Fruit fly (Drosophila melanogaster) whole organism, pupa: Measurements from ENCODE around the gene CG13796.

Source experiments
- CG10348 ChIP-seq: fragments of 200-800 bp; sonication (Bioruptor generic); IDR thresholded peaks from 2 replicates; pipeline ENCODE4 v1.3.6; 2022; ENCODE audit warnings: missing biosample characterization, missing genetic modification characterization
- CG12605 ChIP-seq: fragments of 200-800 bp; sonication (Bioruptor generic); IDR thresholded peaks from 2 replicates; pipeline ENCODE4 v1.3.6; 2022; ENCODE audit warnings: missing biosample characterization, missing genetic modification characterization
- CG13204 ChIP-seq: fragments of 200-800 bp; sonication (Bioruptor generic); optimal IDR thresholded peaks from 2 replicates; lab custom pipeline; 2018; ENCODE audit warnings: missing biosample characterization, mild to moderate bottlenecking, missing genetic modification characterization, moderate library complexity
- CG14655 ChIP-seq: fragments of 200-800 bp; sonication (Bioruptor generic); optimal IDR thresholded peaks from 3 replicates; lab custom pipeline; 2017; ENCODE audit warnings: mild to moderate bottlenecking, missing biosample characterization, missing genetic modification reagents, missing genetic modification characterization
- CG15710 ChIP-seq: fragments of 200-800 bp; sonication (Bioruptor generic); optimal IDR thresholded peaks from 2 replicates; lab custom pipeline; 2018; ENCODE audit warnings: missing biosample characterization, mild to moderate bottlenecking, missing genetic modification characterization, moderate library complexity
- CG17806 ChIP-seq: fragments of 200-800 bp; sonication (Bioruptor generic); optimal IDR thresholded peaks from 2 replicates; lab custom pipeline; 2018; ENCODE audit warnings: missing biosample characterization, mild to moderate bottlenecking, missing genetic modification characterization, moderate library complexity
- CG32121 ChIP-seq: fragments of 200-800 bp; sonication (Bioruptor generic); IDR thresholded peaks from 2 replicates; pipeline ENCODE4 v1.3.6; 2022; ENCODE audit warnings: missing biosample characterization, missing genetic modification characterization
- CG34367 ChIP-seq: fragments of 200-800 bp; sonication (Bioruptor generic); optimal IDR thresholded peaks from 2 replicates; lab custom pipeline; 2018; ENCODE audit warnings: missing biosample characterization, mild to moderate bottlenecking, missing genetic modification characterization
- CG4496 ChIP-seq: fragments of 200-800 bp; sonication (Bioruptor generic); IDR thresholded peaks from 3 replicates; pipeline ENCODE4 v1.3.6; 2022; ENCODE audit warnings: missing biosample characterization, missing genetic modification characterization
- CG8159 ChIP-seq: fragments of 200-800 bp; sonication (Bioruptor generic); optimal IDR thresholded peaks from 3 replicates; lab custom pipeline; 2018; ENCODE audit warnings: missing biosample characterization, mild to moderate bottlenecking, missing genetic modification characterization, moderate library complexity
- CG8301 ChIP-seq: fragments of 200-800 bp; sonication (Bioruptor generic); optimal IDR thresholded peaks from 2 replicates; lab custom pipeline; 2018; ENCODE audit warnings: missing biosample characterization, mild to moderate bottlenecking, missing genetic modification characterization
- CG9948 ChIP-seq: fragments of 200-800 bp; sonication (Bioruptor generic); optimal IDR thresholded peaks from 2 replicates; lab custom pipeline; 2018; ENCODE audit warnings: missing biosample characterization, mild to moderate bottlenecking, missing genetic modification characterization, moderate library complexity
- D1 ChIP-seq: fragments of 200-800 bp; sonication (Bioruptor generic); optimal IDR thresholded peaks from 2 replicates; lab custom pipeline; 2018; ENCODE audit warnings: missing biosample characterization, mild to moderate bottlenecking, missing genetic modification characterization, moderate library complexity
- EcR ChIP-seq: fragments of 200-800 bp; sonication (Bioruptor generic); optimal IDR thresholded peaks from 3 replicates; lab custom pipeline; 2019; ENCODE audit warnings: missing biosample characterization, missing genetic modification characterization, mild to moderate bottlenecking, moderate library complexity, missing genetic modification reagents
- Ets98B ChIP-seq: fragments of 200-800 bp; sonication (Bioruptor generic); IDR thresholded peaks from 2 replicates; pipeline ENCODE4 v1.3.6; 2022; ENCODE audit warnings: missing biosample characterization, missing genetic modification characterization
- Pif1A ChIP-seq: fragments of 200-800 bp; sonication (Bioruptor generic); optimal IDR thresholded peaks from 3 replicates; lab custom pipeline; 2016; ENCODE audit warnings: missing biosample characterization, missing genetic modification characterization
- Pif1B ChIP-seq: fragments of 200-800 bp; sonication (Bioruptor generic); optimal IDR thresholded peaks from 3 replicates; lab custom pipeline; 2016; ENCODE audit warnings: missing biosample characterization, missing genetic modification characterization
- Snoo ChIP-seq: fragments of 200-800 bp; sonication (Bioruptor generic); optimal IDR thresholded peaks from 3 replicates; lab custom pipeline; 2017; ENCODE audit warnings: missing biosample characterization, mild to moderate bottlenecking, missing genetic modification characterization, inconsistent platforms
- fd96Ca ChIP-seq: fragments of 200-800 bp; sonication (Bioruptor generic); IDR thresholded peaks from 3 replicates; pipeline ENCODE4 v1.3.6; 2022; ENCODE audit warnings: missing biosample characterization, missing genetic modification characterization
- gl ChIP-seq: fragments of 200-800 bp; sonication (Bioruptor generic); optimal IDR thresholded peaks from 2 replicates; lab custom pipeline; 2018; ENCODE audit warnings: missing biosample characterization, mild to moderate bottlenecking, missing genetic modification characterization
- rn ChIP-seq: fragments of 200-800 bp; sonication (Bioruptor generic); IDR thresholded peaks from 2 replicates; pipeline ENCODE4 v1.3.6; 2022; ENCODE audit warnings: missing biosample characterization, missing genetic modification characterization

Gene CG13796

DNA sequence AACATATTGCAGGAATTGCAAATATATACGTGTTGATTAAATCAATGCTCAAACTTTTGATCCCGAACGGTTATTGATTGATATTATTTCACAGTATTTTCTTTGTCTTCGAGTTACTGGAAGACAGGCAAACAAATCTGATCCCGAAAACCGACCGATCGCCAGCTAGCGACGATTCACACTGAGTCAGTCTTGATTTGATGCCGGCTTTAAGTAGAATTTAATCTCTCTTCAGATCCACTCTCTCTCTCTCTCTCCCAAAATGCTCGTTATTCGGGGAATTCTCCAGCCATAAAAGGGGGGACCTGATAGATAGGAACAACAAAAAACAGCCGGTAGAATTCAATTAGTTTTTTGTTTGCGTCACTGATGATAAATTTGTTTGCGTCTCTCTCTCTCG lies 31.1 kb downstream of the CG13796 start, which contains the start of gene Tep2:
Tep2 (minus strand) TSS at position 185 of the 400 bp plus-strand sequence.
- no peak for TF ChIP-seq D1 (tag; lab: Kevin White, UChicago)
- no peak for TF ChIP-seq Pif1B
- TF ChIP-seq EcR = peak; percentile 19
- no peak for TF ChIP-seq CG12605
- no peak for TF ChIP-seq CG10348 (GFP tag; lab: Robert Waterston, UW)
- TF ChIP-seq CG4496 (GFP tag; lab: Robert Waterston, UW) = 0 out of 3 replicates have a peak, but pooled peaks have one; percentile 38

DNA sequence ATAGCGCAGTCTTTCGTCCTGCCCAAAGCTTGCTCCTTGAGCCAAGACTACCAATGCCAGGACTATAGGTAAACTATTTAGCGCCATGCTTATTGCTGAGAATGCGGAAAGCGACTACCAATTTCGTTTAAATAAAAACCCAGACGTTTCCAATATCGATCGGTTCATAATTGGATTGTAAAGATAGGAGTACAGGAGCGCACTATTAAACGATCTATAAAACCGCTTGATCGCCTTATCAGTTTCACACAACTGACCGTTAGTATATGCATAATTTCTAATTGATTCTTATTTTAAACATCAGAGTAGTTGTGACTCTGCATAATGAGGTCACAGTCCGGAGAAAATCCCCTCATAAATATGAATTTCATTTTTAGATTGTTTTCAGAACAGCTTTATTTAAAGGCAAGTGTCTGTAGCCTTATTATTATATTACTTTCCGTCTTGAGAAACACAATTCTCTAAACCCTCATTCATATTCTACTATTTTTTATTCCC lies 39.8 kb downstream of the CG13796 start, which contains the start of the genes CG7025 and CG43235:
CG7025 (minus strand) TSS at position 101 of the 498 bp plus-strand sequence.
CG43235 (plus strand) TSS at position 448 of the 498 bp plus-strand sequence.
- TF ChIP-seq CG17806 (tag; lab: Kevin White, UChicago) (no peak), CG10348 (GFP tag; lab: Robert Waterston, UW) (no peak), D1 (tag; lab: Kevin White, UChicago) (no peak), rn (GFP tag; lab: Robert Waterston, UW) (no peak), CG15710 (tag; lab: Kevin White, UChicago) (no peak), CG12605 (no peak), CG13204 (GFP tag; lab: Kevin White, UChicago) (no peak), fd96Ca (no peak)

- TF ChIP-seq Pif1A = no peak
- TF ChIP-seq CG8159 (tag; lab: Kevin White, UChicago) = no peak
- no peak for TF ChIP-seq CG14655 (GFP tag; lab: Kevin White, UChicago)
- TF ChIP-seq CG12605 = no peak
- TF ChIP-seq gl (tag; lab: Kevin White, UChicago) = no peak
- no peak for TF ChIP-seq D1 (tag; lab: Kevin White, UChicago)
- no peak for TF ChIP-seq Ets98B (GFP tag; lab: Robert Waterston, UW)
- no peak for TF ChIP-seq CG13204 (GFP tag; lab: Kevin White, UChicago)
- no peak for TF ChIP-seq CG4496 (GFP tag; lab: Robert Waterston, UW)
These were observed 41.5 kb downstream of the CG13796 start, which contains the start of gene CG18585 for dm6 chr2L:7690961-7691360. CG18585 (minus strand) TSS chr2L:7691061.

DNA sequence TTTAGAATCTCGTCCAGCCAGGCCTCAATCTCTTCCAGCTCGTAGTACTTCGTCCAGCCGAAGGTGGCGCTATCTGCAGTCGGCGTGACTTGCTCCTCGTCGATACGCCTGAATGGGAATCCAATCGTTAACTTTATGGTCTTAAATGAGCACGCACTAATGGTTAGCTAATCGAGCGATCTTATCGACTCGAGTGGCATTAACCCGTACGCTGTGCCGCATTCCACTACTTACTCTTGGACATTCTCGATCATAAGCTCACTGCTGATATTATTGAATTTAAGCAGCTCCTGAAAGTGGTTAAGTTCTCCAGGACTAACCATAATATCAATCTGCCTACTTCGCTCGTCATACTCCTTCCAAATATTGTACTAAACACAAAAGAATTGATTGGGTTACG lies 42.0 kb downstream of the CG13796 start:
- no peak for TF ChIP-seq CG17806 (tag; lab: Kevin White, UChicago)

- no peak for TF ChIP-seq gl (tag; lab: Kevin White, UChicago)
- TF ChIP-seq CG13204 (GFP tag; lab: Kevin White, UChicago) = no peak
- no peak for TF ChIP-seq Pif1A
- no peak for TF ChIP-seq EcR
- TF ChIP-seq CG8301 (tag; lab: Kevin White, UChicago) = no peak
- TF ChIP-seq D1 (tag; lab: Kevin White, UChicago) = no peak
- no peak for TF ChIP-seq rn (GFP tag; lab: Robert Waterston, UW)
- TF ChIP-seq CG4496 (GFP tag; lab: Robert Waterston, UW) = no peak
- no peak for TF ChIP-seq CG10348 (GFP tag; lab: Robert Waterston, UW)
- TF ChIP-seq Snoo = no peak
- TF ChIP-seq CG32121 (GFP tag; lab: Robert Waterston, UW) = no peak
- no peak for TF ChIP-seq Pif1B
- no peak for TF ChIP-seq CG17806 (tag; lab: Kevin White, UChicago)
- no peak for TF ChIP-seq CG8159 (tag; lab: Kevin White, UChicago)
- no peak for TF ChIP-seq CG15710 (tag; lab: Kevin White, UChicago)
- no peak for TF ChIP-seq CG12605
- no peak for TF ChIP-seq CG34367 (tag; lab: Kevin White, UChicago)
These were observed 47.2 kb downstream of the CG13796 start for dm6 chr2L:7685290-7685689.

- TF ChIP-seq CG10348 (GFP tag; lab: Robert Waterston, UW) (no peak), CG4496 (GFP tag; lab: Robert Waterston, UW) (no peak), Pif1B (no peak), CG12605 (no peak), rn (GFP tag; lab: Robert Waterston, UW) (no peak), CG34367 (tag; lab: Kevin White, UChicago) (no peak), Ets98B (GFP tag; lab: Robert Waterston, UW) (no peak), CG9948 (tag; lab: Kevin White, UChicago) (no peak), D1 (tag; lab: Kevin White, UChicago) (no peak), Pif1A (no peak), CG13204 (GFP tag; lab: Kevin White, UChicago) (no peak), CG32121 (GFP tag; lab: Robert Waterston, UW) (no peak)
These were observed 52.2 kb downstream of the CG13796 start for dm6 chr2L:7680298-7680697.

DNA sequence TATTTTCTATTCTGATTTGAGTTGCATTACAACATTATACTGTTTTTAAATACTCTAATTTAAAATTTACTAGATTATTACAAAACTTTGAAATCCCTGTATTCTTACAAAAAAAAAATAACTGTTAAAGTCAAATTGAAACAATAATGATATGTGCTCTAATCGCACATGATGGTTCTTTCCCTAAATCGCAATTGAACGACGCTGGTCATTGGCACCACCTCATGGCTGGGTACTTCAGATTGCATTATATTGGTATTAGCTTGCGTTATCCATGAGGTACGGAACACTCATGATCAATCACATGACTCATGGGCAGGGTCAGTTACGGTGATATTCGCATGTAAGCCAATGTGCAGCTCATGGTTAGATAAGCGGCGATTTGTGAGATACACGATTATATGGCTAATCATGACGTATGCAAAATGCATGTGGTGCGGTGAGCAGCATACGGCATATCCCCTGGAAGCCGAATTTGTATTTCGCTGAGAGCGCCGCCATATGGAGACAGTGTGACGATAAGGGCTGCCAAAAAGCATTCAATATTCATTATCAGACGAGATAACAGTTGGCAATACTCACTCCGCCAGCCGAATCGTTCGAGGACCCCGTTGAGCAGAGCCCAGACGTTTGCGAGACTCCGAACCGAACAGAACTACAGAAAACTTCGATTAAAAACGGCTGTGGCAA lies 54.2 kb downstream of the CG13796 start:
- TF ChIP-seq CG15710 (tag; lab: Kevin White, UChicago) (no peak), CG10348 (GFP tag; lab: Robert Waterston, UW) (no peak), CG32121 (GFP tag; lab: Robert Waterston, UW) (no peak), D1 (tag; lab: Kevin White, UChicago) (no peak), EcR (no peak), CG17806 (tag; lab: Kevin White, UChicago) (no peak), Pif1A (no peak), rn (GFP tag; lab: Robert Waterston, UW) (no peak), CG4496 (GFP tag; lab: Robert Waterston, UW) (no peak), Pif1B (no peak), CG34367 (tag; lab: Kevin White, UChicago) (no peak), Snoo (no peak), CG9948 (tag; lab: Kevin White, UChicago) (no peak), CG8301 (tag; lab: Kevin White, UChicago) (no peak), CG12605 (no peak)
